Worm (Caenorhabditis elegans) whole organism, young adult: Measurements from ENCODE around the gene cni-1.

Experiments
- aptf-2 ChIP-seq: fragments of 200-800 bp; sonication (Bioruptor generic); conservative IDR thresholded peaks from 2 replicates; pipeline ENCODE4 v1.3.6; 2022; ENCODE audit warnings: missing genetic modification reagents, missing genetic modification characterization, missing compliant biosample characterization
- ceh-27 ChIP-seq: fragments of 200-800 bp; sonication (Bioruptor generic); optimal IDR thresholded peaks from 2 replicates; lab custom pipeline; 2018; ENCODE audit warnings: mild to moderate bottlenecking, missing genetic modification characterization, moderate library complexity, missing compliant biosample characterization
- him-1 ChIP-seq: sonication (generic microtip); optimal IDR thresholded peaks from 2 replicates; lab custom pipeline; 2016; ENCODE audit warnings: missing genotype, missing genetic modification reagents, missing genetic modification characterization, missing compliant biosample characterization
- lin-26 ChIP-seq: fragments of 200-800 bp; sonication (Bioruptor generic); IDR thresholded peaks from 2 replicates; pipeline ENCODE4 v1.3.6; 2022; ENCODE audit warnings: missing genetic modification reagents, missing genetic modification characterization, missing compliant biosample characterization
- lin-35 ChIP-seq, 3 experiments: fragments of 150-350 bp in 2 of 3; sonication (generic microtip) in 1 of 3; optimal IDR thresholded peaks; 2 replicates each; lab custom pipeline; 2014 to 2018; ENCODE audit warnings: missing biosample characterization in 3 of 3, missing genetic modification characterization in 3 of 3, missing genetic modification reagents in 3 of 3
- madf-6 ChIP-seq: fragments of 200-800 bp; sonication (Bioruptor generic); IDR thresholded peaks from 2 replicates; pipeline ENCODE4 v1.3.6; 2022; ENCODE audit warnings: missing genetic modification reagents, missing genetic modification characterization, missing compliant biosample characterization
- snpc-4 ChIP-seq, 5 experiments: fragments of 150-350 bp in 1 of 5; sonication (generic microtip) in 4 of 5; optimal IDR thresholded peaks; 2 replicates each; lab custom pipeline; 2014 to 2018; ENCODE audit warnings: missing genetic modification characterization in 5 of 5, missing biosample characterization in 3 of 5, antibody characterized with exemption in 2 of 5, mild to moderate bottlenecking in 2 of 5, missing compliant biosample characterization in 2 of 5, missing genotype in 2 of 5, moderate library complexity in 2 of 5, missing genetic modification reagents in 1 of 5
- somi-1 ChIP-seq: fragments of 200-800 bp; sonication (Bioruptor generic); optimal IDR thresholded peaks from 2 replicates; lab custom pipeline; 2018; ENCODE audit warnings: mild to moderate bottlenecking, missing genetic modification characterization, missing compliant biosample characterization
- unc-62 ChIP-seq: fragments of 150-350 bp; optimal IDR thresholded peaks from 2 replicates; lab custom pipeline; 2014; ENCODE audit warnings: missing biosample characterization, missing genetic modification reagents, missing genetic modification characterization

- TF ChIP-seq lin-35 (GFP tag; optimal IDR thresholded peaks at IDR 0.05; lab: Kevin White, UChicago): no peak
- TF ChIP-seq unc-62 (GFP tag; lab: Kevin White, UChicago): no peak
- no peak for TF ChIP-seq snpc-4 (GFP tag; optimal IDR thresholded peaks at IDR 0.05; lab: Kevin White, UChicago)
- TF ChIP-seq snpc-4 (tag; optimal IDR thresholded peaks at IDR 0.05; lab: Kevin White, UChicago): no peak
- TF ChIP-seq madf-6: no peak
- no peak for TF ChIP-seq somi-1 (GFP tag; lab: Kevin White, UChicago)
- no peak for TF ChIP-seq ceh-27 (GFP tag; lab: Kevin White, UChicago)
- no peak for TF ChIP-seq him-1 (tag; lab: Kevin White, UChicago)
- TF ChIP-seq aptf-2 (GFP tag; lab: Robert Waterston, UW): no peak
- no peak for TF ChIP-seq lin-26 (GFP tag; lab: Robert Waterston, UW)
Measured at ce11 chrV:13197823-13198222, 17.7 kb downstream of the cni-1 start, which contains the start of gene F57B1.9.
